Worm (Caenorhabditis elegans) whole organism, L4 larva: Measurements from ENCODE around the gene nspc-1.

Experiments used
- D1046.2 ChIP-seq: fragments of 200-800 bp; sonication (Bioruptor generic); IDR thresholded peaks from 2 replicates; pipeline ENCODE4 v1.3.6; 2022; ENCODE audit warnings: missing genetic modification characterization, missing compliant biosample characterization
- F26F4.8 ChIP-seq: fragments of 200-800 bp; sonication (Bioruptor generic); conservative IDR thresholded peaks from 2 replicates; pipeline ENCODE4 v1.3.6; 2022; ENCODE audit warnings: missing genetic modification characterization, missing compliant biosample characterization
- F37D6.2 ChIP-seq: sonication (generic microtip); optimal IDR thresholded peaks from 2 replicates; lab custom pipeline; 2016; ENCODE audit warnings: mild to moderate bottlenecking, missing genetic modification characterization, missing compliant biosample characterization
- F44E2.7 ChIP-seq: fragments of 200-800 bp; sonication (Bioruptor generic); IDR thresholded peaks from 2 replicates; pipeline ENCODE4 v2.1.2; 2022; ENCODE audit warnings: missing genetic modification characterization, missing compliant biosample characterization
- R02D3.7 ChIP-seq: fragments of 150-350 bp; sonication (generic microtip); optimal IDR thresholded peaks from 3 replicates; lab custom pipeline; 2014; ENCODE audit warnings: missing biosample characterization, missing genetic modification characterization
- T20F7.1 ChIP-seq: fragments of 200-800 bp; sonication (Bioruptor generic); optimal IDR thresholded peaks from 2 replicates; lab custom pipeline; 2018; ENCODE audit warnings: mild to moderate bottlenecking, missing genetic modification characterization, missing compliant biosample characterization
- T26A8.4 ChIP-seq: fragments of 200-800 bp; sonication (Bioruptor generic); IDR thresholded peaks from 2 replicates; pipeline ENCODE4 v1.3.6; 2022; ENCODE audit warnings: missing genetic modification characterization, missing compliant biosample characterization
- Y105C5A.15 ChIP-seq: fragments of 200-800 bp; sonication (Bioruptor generic); IDR thresholded peaks from 2 replicates; pipeline ENCODE4 v1.3.6; 2022; ENCODE audit warnings: missing genetic modification characterization, missing compliant biosample characterization
- Y48G9A.11 ChIP-seq: fragments of 200-800 bp; sonication (Bioruptor generic); IDR thresholded peaks from 2 replicates; pipeline ENCODE4 v1.3.6; 2022; ENCODE audit warnings: missing genetic modification reagents, missing genetic modification characterization, missing compliant biosample characterization
- Y75B8A.6 ChIP-seq: fragments of 200-800 bp; sonication (Bioruptor generic); IDR thresholded peaks from 2 replicates; pipeline ENCODE4 v1.3.6; 2022; ENCODE audit warnings: missing genetic modification reagents, missing genetic modification characterization, missing compliant biosample characterization
- aha-1 ChIP-seq: fragments of 150-350 bp; peaks from one replicate; lab custom pipeline; 2014; ENCODE audit warnings: missing biosample characterization, missing genetic modification characterization
- aly-2 ChIP-seq: sonication (generic microtip); optimal IDR thresholded peaks from 2 replicates; lab custom pipeline; 2018; ENCODE audit warnings: missing biosample characterization, missing genetic modification characterization
- arid-1 ChIP-seq: fragments of 200-800 bp; sonication (Bioruptor generic); conservative IDR thresholded peaks from 2 replicates; pipeline ENCODE4 v1.3.6; 2022; ENCODE audit warnings: missing genetic modification reagents, missing genetic modification characterization, missing compliant biosample characterization
- ceh-20 ChIP-seq: fragments of 200-800 bp; sonication (Bioruptor generic); IDR thresholded peaks from 2 replicates; pipeline ENCODE4 v1.3.6; 2022; ENCODE audit warnings: missing genetic modification reagents, missing genetic modification characterization, missing compliant biosample characterization
- ceh-32 ChIP-seq: sonication (generic microtip); optimal IDR thresholded peaks from 2 replicates; lab custom pipeline; 2016; ENCODE audit warnings: mild to moderate bottlenecking, missing genetic modification characterization, missing compliant biosample characterization; ENCODE audit not compliant: poor library complexity
- ces-1 ChIP-seq: fragments of 150-350 bp; sonication (generic microtip); optimal IDR thresholded peaks from 4 replicates; lab custom pipeline; 2014; ENCODE audit warnings: missing biosample characterization, missing genetic modification reagents, missing genetic modification characterization
- daf-19 ChIP-seq: fragments of 200-800 bp; sonication (Bioruptor generic); conservative IDR thresholded peaks from 2 replicates; pipeline ENCODE4 v1.3.6; 2022; ENCODE audit warnings: missing genetic modification characterization, missing compliant biosample characterization
- daf-8 ChIP-seq: fragments of 200-800 bp; sonication (Bioruptor generic); IDR thresholded peaks from 2 replicates; pipeline ENCODE4 v1.3.6; 2022; ENCODE audit warnings: missing genetic modification characterization, missing compliant biosample characterization
- dmd-6 ChIP-seq: fragments of 200-800 bp; sonication (Bioruptor generic); IDR thresholded peaks from 2 replicates; pipeline ENCODE4 v1.3.6; 2022; ENCODE audit warnings: missing genetic modification reagents, missing genetic modification characterization, missing compliant biosample characterization
- dmd-8 ChIP-seq: fragments of 200-800 bp; sonication (Bioruptor generic); IDR thresholded peaks from 2 replicates; pipeline ENCODE4 v1.3.6; 2022; ENCODE audit warnings: missing genetic modification characterization, missing compliant biosample characterization
- dpl-1 ChIP-seq: fragments of 150-350 bp; optimal IDR thresholded peaks from 2 replicates; lab custom pipeline; 2014; ENCODE audit warnings: missing biosample characterization, missing genetic modification reagents, missing genetic modification characterization
- duxl-1 ChIP-seq: sonication (generic microtip); optimal IDR thresholded peaks from 2 replicates; lab custom pipeline; 2016; ENCODE audit warnings: mild to moderate bottlenecking, missing genetic modification characterization, moderate library complexity, missing compliant biosample characterization; ENCODE audit not compliant: poor library complexity
- dve-1 ChIP-seq: sonication (generic microtip); optimal IDR thresholded peaks from 2 replicates; lab custom pipeline; 2017; ENCODE audit warnings: antibody characterized with exemption, mild to moderate bottlenecking, missing genetic modification characterization, missing compliant biosample characterization; ENCODE audit not compliant: insufficient read depth
- egl-27 ChIP-seq: sonication (generic microtip); optimal IDR thresholded peaks from 3 replicates; lab custom pipeline; 2017; ENCODE audit warnings: missing biosample characterization, missing genetic modification reagents, missing genetic modification characterization
- fkh-10 ChIP-seq: fragments of 150-350 bp; optimal IDR thresholded peaks from 2 replicates; lab custom pipeline; 2014; ENCODE audit warnings: missing biosample characterization, missing genetic modification reagents, missing genetic modification characterization
- fos-1 ChIP-seq: fragments of 150-350 bp; optimal IDR thresholded peaks from 2 replicates; lab custom pipeline; 2014; ENCODE audit warnings: missing biosample characterization, missing genetic modification characterization
- hif-1 ChIP-seq, 2 experiments: sonication (generic microtip); optimal IDR thresholded peaks; 2 replicates each; lab custom pipeline; 2016 to 2017; ENCODE audit warnings: missing compliant biosample characterization in 2 of 2, missing genetic modification characterization in 2 of 2, missing genetic modification reagents in 2 of 2, missing genotype in 2 of 2, mild to moderate bottlenecking in 1 of 2
- hlh-11 ChIP-seq: fragments of 200-800 bp; sonication (Bioruptor generic); optimal IDR thresholded peaks from 2 replicates; lab custom pipeline; 2018; ENCODE audit warnings: mild to moderate bottlenecking, missing genetic modification characterization, missing compliant biosample characterization
- hlh-30 ChIP-seq: sonication (generic microtip); optimal IDR thresholded peaks from 2 replicates; lab custom pipeline; 2017; ENCODE audit warnings: antibody characterized with exemption, mild to moderate bottlenecking, missing genetic modification characterization, missing compliant biosample characterization; ENCODE audit not compliant: insufficient read depth
- hmg-1.1 ChIP-seq: fragments of 200-800 bp; sonication (Bioruptor generic); IDR thresholded peaks from 2 replicates; pipeline ENCODE4 v1.3.6; 2022; ENCODE audit warnings: missing genetic modification reagents, missing genetic modification characterization, missing compliant biosample characterization
- jun-1 ChIP-seq: fragments of 150-350 bp; optimal IDR thresholded peaks from 2 replicates; lab custom pipeline; 2014; ENCODE audit warnings: missing biosample characterization, missing genetic modification reagents, missing genetic modification characterization
- lim-7 ChIP-seq: fragments of 200-800 bp; sonication (Bioruptor generic); IDR thresholded peaks from 2 replicates; pipeline ENCODE4 v1.3.6; 2022; ENCODE audit warnings: missing genetic modification characterization, missing compliant biosample characterization
- lin-1 ChIP-seq: fragments of 200-800 bp; sonication (Bioruptor generic); IDR thresholded peaks from 2 replicates; pipeline ENCODE4 v1.3.6; 2022; ENCODE audit warnings: missing genetic modification reagents, missing genetic modification characterization, missing compliant biosample characterization
- lin-13 ChIP-seq: fragments of 150-350 bp; optimal IDR thresholded peaks from 2 replicates; lab custom pipeline; 2014; ENCODE audit warnings: missing biosample characterization, missing genetic modification reagents, missing genetic modification characterization
- lin-15B ChIP-seq: fragments of 150-350 bp; sonication (generic microtip); optimal IDR thresholded peaks from 3 replicates; lab custom pipeline; 2014; ENCODE audit warnings: missing biosample characterization, missing genetic modification characterization
- mdl-1 ChIP-seq, 2 experiments: fragments of 150-350 bp in 1 of 2; sonication (generic microtip) in 1 of 2; optimal IDR thresholded peaks; 2 replicates each; lab custom pipeline; 2014 to 2017; ENCODE audit warnings: missing biosample characterization in 2 of 2, missing genetic modification characterization in 2 of 2
- mdt-29 ChIP-seq: fragments of 200-800 bp; sonication (Bioruptor generic); IDR thresholded peaks from 2 replicates; pipeline ENCODE4 v1.3.6; 2022; ENCODE audit warnings: missing genetic modification reagents, missing genetic modification characterization, missing compliant biosample characterization
- mxl-2 ChIP-seq: fragments of 200-800 bp; sonication (Bioruptor generic); conservative IDR thresholded peaks from 2 replicates; pipeline ENCODE4 v1.3.6; 2022; ENCODE audit warnings: missing genetic modification reagents, missing genetic modification characterization, missing compliant biosample characterization
- mxl-3 ChIP-seq: fragments of 200-800 bp; sonication (Bioruptor generic); optimal IDR thresholded peaks from 2 replicates; lab custom pipeline; 2018; ENCODE audit warnings: mild to moderate bottlenecking, missing genetic modification characterization, missing compliant biosample characterization
- nhr-102 ChIP-seq: sonication (generic microtip); optimal IDR thresholded peaks from 2 replicates; lab custom pipeline; 2016; ENCODE audit warnings: mild to moderate bottlenecking, missing genetic modification characterization, moderate library complexity, missing compliant biosample characterization
- nhr-48 ChIP-seq: sonication (generic microtip); optimal IDR thresholded peaks from 2 replicates; lab custom pipeline; 2016; ENCODE audit warnings: mild to moderate bottlenecking, missing genetic modification characterization, missing compliant biosample characterization
- rbr-2 ChIP-seq: sonication (generic microtip); optimal IDR thresholded peaks from 2 replicates; lab custom pipeline; 2016; ENCODE audit warnings: missing genotype, missing genetic modification characterization, missing compliant biosample characterization
- saeg-2 ChIP-seq: fragments of 200-800 bp; sonication (Bioruptor generic); IDR thresholded peaks from 2 replicates; pipeline ENCODE4 v1.3.6; 2022; ENCODE audit warnings: missing genetic modification reagents, missing genetic modification characterization, missing compliant biosample characterization
- snpc-1.2 ChIP-seq: fragments of 200-800 bp; sonication (Bioruptor generic); IDR thresholded peaks from 2 replicates; pipeline ENCODE4 v1.3.6; 2022; ENCODE audit warnings: missing genetic modification reagents, missing genetic modification characterization, missing compliant biosample characterization
- snpc-4 ChIP-seq: fragments of 150-350 bp; optimal IDR thresholded peaks from 2 replicates; lab custom pipeline; 2014; ENCODE audit warnings: missing biosample characterization, missing genetic modification characterization
- spr-1 ChIP-seq: sonication (generic microtip); optimal IDR thresholded peaks from 2 replicates; lab custom pipeline; 2016; ENCODE audit warnings: mild to moderate bottlenecking, missing genetic modification characterization, missing compliant biosample characterization
- spr-3 ChIP-seq: fragments of 200-800 bp; sonication (Bioruptor generic); optimal IDR thresholded peaks from 2 replicates; lab custom pipeline; 2018; ENCODE audit warnings: mild to moderate bottlenecking, missing genetic modification characterization, missing compliant biosample characterization
- tra-1 ChIP-seq: fragments of 200-800 bp; sonication (Bioruptor generic); IDR thresholded peaks from 2 replicates; pipeline ENCODE4 v1.3.6; 2022; ENCODE audit warnings: missing genetic modification reagents, missing genetic modification characterization, missing compliant biosample characterization
- unc-62 ChIP-seq, 3 experiments: fragments of 150-350 bp in 1 of 3; sonication (generic microtip); optimal IDR thresholded peaks in 2 of 3; peaks in 1 of 3; 1 replicate in 1 of 3; 2 replicates in 2 of 3; lab custom pipeline; 2014 to 2017; ENCODE audit warnings: missing biosample characterization in 3 of 3, missing genetic modification characterization in 3 of 3, missing genetic modification reagents in 3 of 3, missing genotype in 1 of 3
- zfp-3 ChIP-seq: fragments of 200-800 bp; sonication (Bioruptor generic); conservative IDR thresholded peaks from 2 replicates; pipeline ENCODE4 v1.3.6; 2022; ENCODE audit warnings: missing genetic modification reagents, missing genetic modification characterization, missing compliant biosample characterization
- zip-2 ChIP-seq: fragments of 150-350 bp; optimal IDR thresholded peaks from 2 replicates; lab custom pipeline; 2014; ENCODE audit warnings: missing biosample characterization, missing genetic modification characterization

The nspc-1 gene

ce11 chrX:8550099-8550498 is 15.2 kb upstream of the nspc-1 start (continued):
- no peak for TF ChIP-seq Y75B8A.6 (GFP tag; lab: Robert Waterston, UW)
- TF ChIP-seq lin-13 (GFP tag; lab: Kevin White, UChicago), result no peak
- peak; percentile 88 for TF ChIP-seq tra-1
- TF ChIP-seq nhr-102 (tag; lab: Kevin White, UChicago), result peak; percentile 53
- TF ChIP-seq dve-1 (tag; lab: Kevin White, UChicago), result peak; percentile 87
- TF ChIP-seq F37D6.2 (tag; lab: Kevin White, UChicago), result no peak
- TF ChIP-seq ceh-32 (tag; lab: Kevin White, UChicago), result no peak
- peak; percentile 47; the same call in 1 of the 2 replicates for TF ChIP-seq hmg-1.1 (GFP tag; lab: Robert Waterston, UW)
- no peak for TF ChIP-seq jun-1 (tag; lab: Kevin White, UChicago)
- TF ChIP-seq hlh-11 (tag; lab: Kevin White, UChicago), result peak; percentile 94
- TF ChIP-seq mdt-29, result no peak
- no peak for TF ChIP-seq lim-7 (GFP tag; lab: Robert Waterston, UW)
- TF ChIP-seq T20F7.1 (GFP tag; lab: Kevin White, UChicago), result peak; percentile 36
- TF ChIP-seq mxl-3, result peak; percentile 97
- no peak for TF ChIP-seq saeg-2 (GFP tag; lab: Robert Waterston, UW)
- TF ChIP-seq ceh-20 (GFP tag; lab: Robert Waterston, UW), result 0 out of 2 replicates have a peak, but pooled peaks have one; percentile 31
- peak; percentile 31 for TF ChIP-seq rbr-2 (tag; lab: Kevin White, UChicago)
- TF ChIP-seq egl-27 (tag; lab: Kevin White, UChicago), result no peak
- TF ChIP-seq unc-62 (GFP tag; optimal IDR thresholded peaks at IDR 0.05 in 1 of 2; lab: Kevin White, UChicago), result no peak
- no peak for TF ChIP-seq unc-62 (tag; optimal IDR thresholded peaks at IDR 0.05; lab: Kevin White, UChicago)
- no peak for TF ChIP-seq zfp-3 (GFP tag; lab: Robert Waterston, UW)
- TF ChIP-seq hif-1 (tag; optimal IDR thresholded peaks at IDR 0.05; lab: Kevin White, UChicago), result peak in 1 of 2 experiments; percentile 72
- TF ChIP-seq dmd-6 (GFP tag; lab: Robert Waterston, UW), result peak; percentile 90
- TF ChIP-seq ces-1 (GFP tag; lab: Kevin White, UChicago), result no peak
- TF ChIP-seq daf-8 (GFP tag; lab: Robert Waterston, UW), result no peak
- no peak for TF ChIP-seq R02D3.7 (tag; lab: Kevin White, UChicago)
- peak; percentile 23 for TF ChIP-seq dpl-1 (GFP tag; lab: Kevin White, UChicago)
- no peak for TF ChIP-seq lin-15B (tag; lab: Kevin White, UChicago)
- TF ChIP-seq dmd-8 (GFP tag; lab: Robert Waterston, UW), result no peak
- no peak for TF ChIP-seq fos-1 (tag; lab: Kevin White, UChicago)
- TF ChIP-seq mxl-2 (GFP tag; lab: Robert Waterston, UW), result peak; percentile 81
- peak; percentile 54 to 95 for TF ChIP-seq mdl-1 (tag; optimal IDR thresholded peaks at IDR 0.05; lab: Kevin White, UChicago)
- no peak for TF ChIP-seq daf-19 (GFP tag; lab: Robert Waterston, UW)
- TF ChIP-seq snpc-1.2 (GFP tag; lab: Robert Waterston, UW), result no peak
- peak; percentile 84 for TF ChIP-seq hlh-30 (tag; lab: Kevin White, UChicago)
- peak; percentile 71 for TF ChIP-seq T26A8.4 (GFP tag; lab: Robert Waterston, UW)
- no peak for TF ChIP-seq duxl-1
- TF ChIP-seq F44E2.7 (GFP tag; lab: Robert Waterston, UW), result no peak
- no peak for TF ChIP-seq snpc-4 (tag; lab: Kevin White, UChicago)
- TF ChIP-seq arid-1 (GFP tag; lab: Robert Waterston, UW), result 0 out of 2 replicates have a peak, but pooled peaks have one; percentile 24
- no peak for TF ChIP-seq spr-3
- TF ChIP-seq Y105C5A.15, result no peak
- TF ChIP-seq F26F4.8 (GFP tag; lab: Robert Waterston, UW), result no peak
- no peak for TF ChIP-seq fkh-10 (GFP tag; lab: Kevin White, UChicago)
- peak; percentile 91 for TF ChIP-seq aha-1
- TF ChIP-seq nhr-48 (tag; lab: Kevin White, UChicago), result peak; percentile 71
- TF ChIP-seq aly-2, result no peak
- no peak for TF ChIP-seq Y48G9A.11 (GFP tag; lab: Robert Waterston, UW)
- 0 out of 2 replicates have a peak, but pooled peaks have one; percentile 18 for TF ChIP-seq lin-1 (GFP tag; lab: Robert Waterston, UW)
- TF ChIP-seq D1046.2 (GFP tag; lab: Robert Waterston, UW), result no peak
- peak; percentile 21 for TF ChIP-seq spr-1 (tag; lab: Kevin White, UChicago)
- TF ChIP-seq zip-2 (tag; lab: Kevin White, UChicago), result no peak
